Worm (Caenorhabditis elegans) whole organism, L1 larva: ENCODE results near the gene srh-218.

Experiments used
- C04F5.9 ChIP-seq: sonication (generic microtip); optimal IDR thresholded peaks from 2 replicates; lab custom pipeline; 2016; ENCODE audit warnings: missing genetic modification characterization, missing compliant biosample characterization
- C16A3.4 ChIP-seq: fragments of 150-350 bp; optimal IDR thresholded peaks from 2 replicates; lab custom pipeline; 2014; ENCODE audit warnings: missing biosample characterization, missing genetic modification characterization
- C34B4.2 ChIP-seq: sonication (generic microtip); optimal IDR thresholded peaks from 2 replicates; lab custom pipeline; 2017; ENCODE audit warnings: mild to moderate bottlenecking, missing genetic modification characterization, missing compliant biosample characterization
- F16B12.6 ChIP-seq: fragments of 150-350 bp; optimal IDR thresholded peaks from 2 replicates; lab custom pipeline; 2014; ENCODE audit warnings: missing biosample characterization, missing genetic modification characterization
- alr-1 ChIP-seq: fragments of 200-800 bp; sonication (Bioruptor generic); optimal IDR thresholded peaks from 2 replicates; lab custom pipeline; 2018; ENCODE audit warnings: borderline replicate concordance, mild to moderate bottlenecking, missing genetic modification characterization, missing compliant biosample characterization
- blmp-1 ChIP-seq: fragments of 150-350 bp; optimal IDR thresholded peaks from 2 replicates; lab custom pipeline; 2014; ENCODE audit warnings: missing biosample characterization, missing genetic modification characterization
- ceh-63 ChIP-seq: fragments of 200-800 bp; sonication (Bioruptor generic); optimal IDR thresholded peaks from 2 replicates; lab custom pipeline; 2018; ENCODE audit warnings: mild to moderate bottlenecking, missing genetic modification characterization, missing compliant biosample characterization
- ceh-8 ChIP-seq: fragments of 200-800 bp; sonication (Bioruptor generic); optimal IDR thresholded peaks from 2 replicates; lab custom pipeline; 2018; ENCODE audit warnings: mild to moderate bottlenecking, missing genetic modification characterization, moderate library complexity, missing compliant biosample characterization
- ceh-82 ChIP-seq, 3 experiments: fragments of 150-350 bp in 1 of 3; sonication (generic microtip) in 2 of 3; optimal IDR thresholded peaks; 2 replicates each; lab custom pipeline; 2014 to 2017; ENCODE audit warnings: missing biosample characterization in 3 of 3, missing genetic modification characterization in 3 of 3
- efl-1 ChIP-seq, 4 experiments: fragments of 150-350 bp; optimal IDR thresholded peaks in 3 of 4; peaks in 1 of 4; 1 replicate in 1 of 4; 2 replicates in 3 of 4; lab custom pipeline; 2014; ENCODE audit warnings: missing biosample characterization in 2 of 4, missing genetic modification characterization in 2 of 4, missing genetic modification reagents in 2 of 4
- egl-13 ChIP-seq: sonication (generic microtip); optimal IDR thresholded peaks from 2 replicates; lab custom pipeline; 2016; ENCODE audit warnings: missing genotype, missing genetic modification reagents, missing genetic modification characterization, missing compliant biosample characterization
- elt-2 ChIP-seq: sonication (generic microtip); optimal IDR thresholded peaks from 2 replicates; lab custom pipeline; 2016; ENCODE audit warnings: missing genetic modification characterization, mild to moderate bottlenecking, inconsistent platforms, missing compliant biosample characterization, missing genetic modification reagents
- fkh-8 ChIP-seq: sonication (generic microtip); optimal IDR thresholded peaks from 2 replicates; lab custom pipeline; 2016; ENCODE audit warnings: mild to moderate bottlenecking, missing genetic modification characterization, missing compliant biosample characterization
- fos-1 ChIP-seq: fragments of 150-350 bp; optimal IDR thresholded peaks from 2 replicates; lab custom pipeline; 2014; ENCODE audit warnings: missing biosample characterization, missing genetic modification characterization
- lin-13 ChIP-seq: fragments of 150-350 bp; optimal IDR thresholded peaks from 2 replicates; lab custom pipeline; 2014; ENCODE audit warnings: missing biosample characterization, missing genetic modification reagents, missing genetic modification characterization
- lin-14 ChIP-seq: fragments of 200-800 bp; sonication (Bioruptor generic); optimal IDR thresholded peaks from 2 replicates; lab custom pipeline; 2018; ENCODE audit warnings: mild to moderate bottlenecking, missing genetic modification characterization, moderate library complexity, missing compliant biosample characterization
- lin-15B ChIP-seq: fragments of 150-350 bp; sonication (generic microtip); optimal IDR thresholded peaks from 3 replicates; lab custom pipeline; 2014; ENCODE audit warnings: missing biosample characterization, missing genetic modification characterization
- lin-35 ChIP-seq, 2 experiments: fragments of 150-350 bp; optimal IDR thresholded peaks; 2 replicates each; lab custom pipeline; 2014; ENCODE audit warnings: missing biosample characterization in 2 of 2, missing genetic modification characterization in 2 of 2, missing genetic modification reagents in 2 of 2
- lin-39 ChIP-seq: fragments of 150-350 bp; optimal IDR thresholded peaks from 2 replicates; lab custom pipeline; 2014; ENCODE audit warnings: missing biosample characterization, missing genetic modification reagents, missing genetic modification characterization
- mab-9 ChIP-seq: fragments of 200-800 bp; sonication (Bioruptor generic); IDR thresholded peaks from 2 replicates; pipeline ENCODE4 v1.3.6; 2022; ENCODE audit warnings: missing genetic modification reagents, missing genetic modification characterization, missing compliant biosample characterization
- mdl-1 ChIP-seq, 2 experiments: fragments of 150-350 bp; optimal IDR thresholded peaks; 2 replicates each; lab custom pipeline; 2014 to 2017; ENCODE audit warnings: missing biosample characterization in 2 of 2, missing genetic modification characterization in 2 of 2, inconsistent platforms in 1 of 2
- mep-1 ChIP-seq: fragments of 150-350 bp; optimal IDR thresholded peaks from 2 replicates; lab custom pipeline; 2014; ENCODE audit warnings: missing biosample characterization, missing genetic modification characterization
- nhr-11 ChIP-seq: fragments of 150-350 bp; optimal IDR thresholded peaks from 2 replicates; lab custom pipeline; 2014; ENCODE audit warnings: missing biosample characterization, missing genetic modification characterization
- nhr-12 ChIP-seq: sonication (generic microtip); optimal IDR thresholded peaks from 2 replicates; lab custom pipeline; 2017; ENCODE audit warnings: missing biosample characterization, missing genetic modification characterization
- nhr-20 ChIP-seq: sonication (generic microtip); optimal IDR thresholded peaks from 2 replicates; lab custom pipeline; 2016; ENCODE audit warnings: mild to moderate bottlenecking, missing genetic modification characterization, missing compliant biosample characterization
- nhr-237 ChIP-seq: fragments of 150-350 bp; optimal IDR thresholded peaks from 2 replicates; lab custom pipeline; 2014; ENCODE audit warnings: missing biosample characterization, missing genetic modification characterization
- nhr-71 ChIP-seq: sonication (generic microtip); optimal IDR thresholded peaks from 2 replicates; lab custom pipeline; 2016; ENCODE audit warnings: mild to moderate bottlenecking, missing genetic modification characterization, moderate library complexity, missing compliant biosample characterization
- nhr-76 ChIP-seq: sonication (generic microtip); optimal IDR thresholded peaks from 2 replicates; lab custom pipeline; 2017; ENCODE audit warnings: missing biosample characterization, missing genetic modification characterization
- nhr-84 ChIP-seq: sonication (generic microtip); optimal IDR thresholded peaks from 2 replicates; lab custom pipeline; 2017; ENCODE audit warnings: missing biosample characterization, missing genetic modification characterization
- nhr-85 ChIP-seq: sonication (generic microtip); peaks from one replicate; lab custom pipeline; 2016; ENCODE audit warnings: missing genetic modification characterization, inconsistent platforms, missing compliant biosample characterization
- nhr-90 ChIP-seq: sonication (generic microtip); optimal IDR thresholded peaks from 2 replicates; lab custom pipeline; 2016; ENCODE audit warnings: mild to moderate bottlenecking, missing genetic modification characterization, missing compliant biosample characterization; ENCODE audit not compliant: poor library complexity
- pax-3 ChIP-seq: fragments of 200-800 bp; sonication (Bioruptor generic); optimal IDR thresholded peaks from 2 replicates; lab custom pipeline; 2018; ENCODE audit warnings: mild to moderate bottlenecking, missing genetic modification characterization, moderate library complexity, missing compliant biosample characterization
- snu-23 ChIP-seq: sonication (generic microtip); optimal IDR thresholded peaks from 2 replicates; lab custom pipeline; 2016; ENCODE audit warnings: missing genetic modification characterization, missing compliant biosample characterization
- sox-4 ChIP-seq: sonication (generic microtip); optimal IDR thresholded peaks from 2 replicates; lab custom pipeline; 2016; ENCODE audit warnings: missing genetic modification characterization, missing compliant biosample characterization
- swsn-7 ChIP-seq: sonication (generic microtip); optimal IDR thresholded peaks from 2 replicates; lab custom pipeline; 2016; ENCODE audit warnings: missing genetic modification characterization, missing compliant biosample characterization
- tlp-1 ChIP-seq: fragments of 150-350 bp; optimal IDR thresholded peaks from 2 replicates; lab custom pipeline; 2014; ENCODE audit warnings: missing biosample characterization, missing genetic modification characterization
- unc-30 ChIP-seq: sonication (generic microtip); optimal IDR thresholded peaks from 2 replicates; lab custom pipeline; 2017; ENCODE audit warnings: missing biosample characterization, missing genetic modification characterization
- unc-86 ChIP-seq: sonication (generic microtip); optimal IDR thresholded peaks from 2 replicates; lab custom pipeline; 2016; ENCODE audit warnings: missing genetic modification characterization, missing compliant biosample characterization
- vab-15 ChIP-seq: sonication (generic microtip); optimal IDR thresholded peaks from 2 replicates; lab custom pipeline; 2017; ENCODE audit warnings: missing genotype, mild to moderate bottlenecking, missing genetic modification characterization, missing compliant biosample characterization
- zag-1 ChIP-seq: fragments of 150-350 bp; optimal IDR thresholded peaks from 2 replicates; lab custom pipeline; 2014; ENCODE audit warnings: missing biosample characterization, missing genetic modification characterization
- zip-4 ChIP-seq: fragments of 200-800 bp; sonication (Bioruptor generic); optimal IDR thresholded peaks from 2 replicates; lab custom pipeline; 2018; ENCODE audit warnings: mild to moderate bottlenecking, missing genetic modification characterization, moderate library complexity, missing compliant biosample characterization

srh-218 gene

DNA sequence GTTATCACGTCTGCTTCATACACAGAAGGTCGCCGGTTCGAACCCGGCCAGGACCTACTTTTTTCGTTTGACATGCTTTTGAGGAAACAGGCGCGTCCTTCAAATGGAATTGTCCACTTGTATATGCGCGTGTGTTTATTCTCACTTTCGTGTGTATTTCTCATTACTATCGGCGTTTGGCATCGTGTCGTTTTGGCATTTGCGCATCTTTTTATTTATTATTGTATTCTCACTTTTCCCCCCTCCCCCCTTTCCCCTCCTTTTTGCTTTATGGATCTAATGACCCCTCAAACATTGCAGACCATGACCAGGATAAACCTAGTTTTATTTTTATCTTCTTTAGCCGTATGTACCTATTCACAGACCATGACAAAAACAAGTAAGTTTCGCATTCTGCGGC is 23.6 kb downstream of the srh-218 start, which contains the start of gene F21A3.3:
F21A3.3 (plus strand) TSS at position 301 of the 400 bp plus-strand sequence.
- TF ChIP-seq ceh-8 (GFP tag; lab: Kevin White, UChicago) (no peak), alr-1 (tag; lab: Kevin White, UChicago) (no peak), vab-15 (tag; lab: Kevin White, UChicago) (no peak), egl-13 (no peak), nhr-12 (tag; lab: Kevin White, UChicago) (no peak), sox-4 (tag; lab: Kevin White, UChicago) (no peak), nhr-85 (peak; percentile 35), nhr-90 (tag; lab: Kevin White, UChicago) (no peak), mep-1 (tag; lab: Kevin White, UChicago) (no peak), elt-2 (tag; lab: Kevin White, UChicago) (no peak), C04F5.9 (tag; lab: Kevin White, UChicago) (no peak), lin-14 (GFP tag; lab: Kevin White, UChicago) (peak; percentile 24), swsn-7 (tag; lab: Kevin White, UChicago) (no peak), tlp-1 (tag; lab: Kevin White, UChicago) (no peak), blmp-1 (tag; lab: Kevin White, UChicago) (peak; percentile 69), fkh-8 (no peak)

- no peak for TF ChIP-seq lin-35 (GFP tag; optimal IDR thresholded peaks at IDR 0.05; lab: Kevin White, UChicago)
Measured at ce11 chrV:15519845-15520244, 26.1 kb downstream of the srh-218 start.

- TF ChIP-seq nhr-76 (tag; lab: Kevin White, UChicago) (no peak), lin-14 (GFP tag; lab: Kevin White, UChicago) (peak; percentile 43), mdl-1 (tag; optimal IDR thresholded peaks at IDR 0.05; lab: Kevin White, UChicago) (no peak), ceh-63 (GFP tag; lab: Kevin White, UChicago) (no peak), unc-86 (no peak)
Measured at ce11 chrV:15520398-15520797, 26.6 kb downstream of the srh-218 start.

DNA sequence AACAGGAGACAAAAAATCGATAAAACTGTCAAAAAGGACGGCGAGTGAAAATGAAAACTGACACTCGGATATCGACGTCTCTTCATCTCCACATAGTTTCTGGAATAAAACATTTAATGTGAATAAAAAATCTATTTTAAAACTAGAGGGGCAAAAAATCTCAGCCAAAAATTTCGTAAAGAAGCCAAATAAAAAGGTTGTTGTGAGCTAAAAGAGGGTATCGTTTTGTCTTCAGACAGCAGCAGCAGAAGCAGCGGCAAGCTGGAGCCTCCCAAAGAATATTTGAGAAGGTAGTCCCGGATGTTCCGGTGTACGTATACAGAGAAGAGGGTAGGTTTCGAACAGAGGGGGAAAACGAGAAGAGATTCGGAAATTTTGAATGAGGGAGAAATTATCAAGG is 28.1 kb downstream of the srh-218 start, which contains the start of gene lgc-31:
lgc-31 (minus strand) TSS at position 101 of the 400 bp plus-strand sequence.
- no peak for TF ChIP-seq zip-4 (GFP tag; lab: Kevin White, UChicago)
- TF ChIP-seq blmp-1 (tag; lab: Kevin White, UChicago): no peak
- TF ChIP-seq zag-1 (tag; lab: Kevin White, UChicago): no peak
- TF ChIP-seq pax-3 (tag; lab: Kevin White, UChicago): no peak
- no peak for TF ChIP-seq vab-15 (tag; lab: Kevin White, UChicago)
- TF ChIP-seq lin-15B (tag; lab: Kevin White, UChicago): no peak
- TF ChIP-seq C16A3.4: no peak
- TF ChIP-seq nhr-84: no peak
- no peak for TF ChIP-seq C34B4.2 (tag; lab: Kevin White, UChicago)
- TF ChIP-seq snu-23 (GFP tag; lab: Kevin White, UChicago): no peak
- no peak for TF ChIP-seq F16B12.6
- no peak for TF ChIP-seq lin-35 (GFP tag; optimal IDR thresholded peaks at IDR 0.05; lab: Kevin White, UChicago)
- TF ChIP-seq ceh-82 (tag; optimal IDR thresholded peaks at IDR 0.05; lab: Kevin White, UChicago): no peak
- TF ChIP-seq egl-13: no peak
- TF ChIP-seq nhr-20: no peak
- TF ChIP-seq elt-2 (tag; lab: Kevin White, UChicago): no peak
- no peak for TF ChIP-seq lin-13 (GFP tag; lab: Kevin White, UChicago)
- TF ChIP-seq efl-1 (optimal IDR thresholded peaks at IDR 0.05; lab: Kevin White, UChicago): no peak
- TF ChIP-seq efl-1 (GFP tag; optimal IDR thresholded peaks at IDR 0.05 in 1 of 2; lab: Kevin White, UChicago): no peak

DNA sequence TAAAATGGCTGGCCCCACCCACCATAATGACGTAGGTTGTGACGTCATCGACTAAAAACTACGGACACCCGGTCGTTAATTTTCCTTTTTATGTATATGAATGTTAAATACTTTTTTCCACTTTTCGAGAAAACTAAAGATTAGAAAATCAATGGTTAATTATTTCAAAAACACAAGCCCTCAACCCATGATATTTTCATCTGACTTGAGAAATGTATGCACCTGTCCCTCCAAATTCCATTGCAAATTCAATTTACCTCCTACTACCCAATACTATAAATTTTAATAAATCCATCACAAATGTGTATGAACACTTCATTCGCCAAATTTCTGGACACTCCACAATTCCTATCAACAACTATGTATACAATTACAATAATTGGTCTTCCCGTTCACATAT is 35.3 kb downstream of the srh-218 start, which contains the start of gene srh-276:
srh-276 (plus strand) TSS at position 301 of the 400 bp plus-strand sequence.
- TF ChIP-seq zip-4 (GFP tag; lab: Kevin White, UChicago) (no peak), nhr-237 (tag; lab: Kevin White, UChicago) (no peak), C04F5.9 (tag; lab: Kevin White, UChicago) (no peak), mab-9 (no peak), lin-39 (no peak), sox-4 (tag; lab: Kevin White, UChicago) (no peak), C16A3.4 (no peak), unc-30 (tag; lab: Kevin White, UChicago) (no peak), nhr-76 (tag; lab: Kevin White, UChicago) (no peak), nhr-11 (tag; lab: Kevin White, UChicago) (no peak), C34B4.2 (tag; lab: Kevin White, UChicago) (no peak), F16B12.6 (no peak), nhr-71 (tag; lab: Kevin White, UChicago) (no peak), zag-1 (tag; lab: Kevin White, UChicago) (no peak), fos-1 (no peak)
